Worm (Caenorhabditis elegans) whole organism, L4 larva: ENCODE results near the gene sra-38.

Experiments used
- T26A8.4 ChIP-seq: fragments of 200-800 bp; sonication (Bioruptor generic); IDR thresholded peaks from 2 replicates; pipeline ENCODE4 v1.3.6; 2022; ENCODE audit warnings: missing genetic modification characterization, missing compliant biosample characterization
- Y48G9A.11 ChIP-seq: fragments of 200-800 bp; sonication (Bioruptor generic); IDR thresholded peaks from 2 replicates; pipeline ENCODE4 v1.3.6; 2022; ENCODE audit warnings: missing genetic modification reagents, missing genetic modification characterization, missing compliant biosample characterization
- aha-1 ChIP-seq: fragments of 150-350 bp; peaks from one replicate; lab custom pipeline; 2014; ENCODE audit warnings: missing biosample characterization, missing genetic modification characterization
- ama-1 ChIP-seq: fragments of 150-350 bp; optimal IDR thresholded peaks from 2 replicates; lab custom pipeline; 2014; ENCODE audit warnings: inconsistent platforms, mixed read lengths
- arid-1 ChIP-seq: fragments of 200-800 bp; sonication (Bioruptor generic); conservative IDR thresholded peaks from 2 replicates; pipeline ENCODE4 v1.3.6; 2022; ENCODE audit warnings: missing genetic modification reagents, missing genetic modification characterization, missing compliant biosample characterization
- ceh-20 ChIP-seq: fragments of 200-800 bp; sonication (Bioruptor generic); IDR thresholded peaks from 2 replicates; pipeline ENCODE4 v1.3.6; 2022; ENCODE audit warnings: missing genetic modification reagents, missing genetic modification characterization, missing compliant biosample characterization
- ceh-44 ChIP-seq: fragments of 200-800 bp; sonication (Bioruptor generic); IDR thresholded peaks from 2 replicates; pipeline ENCODE4 v1.3.6; 2022; ENCODE audit warnings: missing genetic modification reagents, missing genetic modification characterization, missing compliant biosample characterization
- ces-1 ChIP-seq: fragments of 150-350 bp; sonication (generic microtip); optimal IDR thresholded peaks from 4 replicates; lab custom pipeline; 2014; ENCODE audit warnings: missing biosample characterization, missing genetic modification reagents, missing genetic modification characterization
- daf-16 ChIP-seq, 3 experiments: sonication (generic microtip); optimal IDR thresholded peaks; 2 replicates each; lab custom pipeline; 2016 to 2017; ENCODE audit warnings: missing genetic modification characterization in 3 of 3, missing genetic modification reagents in 3 of 3, mild to moderate bottlenecking in 2 of 3, missing compliant biosample characterization in 2 of 3, missing biosample characterization in 1 of 3, moderate library complexity in 1 of 3
- dmd-6 ChIP-seq: fragments of 200-800 bp; sonication (Bioruptor generic); IDR thresholded peaks from 2 replicates; pipeline ENCODE4 v1.3.6; 2022; ENCODE audit warnings: missing genetic modification reagents, missing genetic modification characterization, missing compliant biosample characterization
- dpl-1 ChIP-seq: fragments of 150-350 bp; optimal IDR thresholded peaks from 2 replicates; lab custom pipeline; 2014; ENCODE audit warnings: missing biosample characterization, missing genetic modification reagents, missing genetic modification characterization
- duxl-1 ChIP-seq: sonication (generic microtip); optimal IDR thresholded peaks from 2 replicates; lab custom pipeline; 2016; ENCODE audit warnings: mild to moderate bottlenecking, missing genetic modification characterization, moderate library complexity, missing compliant biosample characterization; ENCODE audit not compliant: poor library complexity
- dve-1 ChIP-seq: sonication (generic microtip); optimal IDR thresholded peaks from 2 replicates; lab custom pipeline; 2017; ENCODE audit warnings: antibody characterized with exemption, mild to moderate bottlenecking, missing genetic modification characterization, missing compliant biosample characterization; ENCODE audit not compliant: insufficient read depth
- egl-43 ChIP-seq: fragments of 200-800 bp; sonication (Bioruptor generic); IDR thresholded peaks from 2 replicates; pipeline ENCODE4 v1.3.6; 2022; ENCODE audit warnings: missing genetic modification reagents, missing genetic modification characterization, missing compliant biosample characterization
- fkh-10 ChIP-seq: fragments of 150-350 bp; optimal IDR thresholded peaks from 2 replicates; lab custom pipeline; 2014; ENCODE audit warnings: missing biosample characterization, missing genetic modification reagents, missing genetic modification characterization
- fos-1 ChIP-seq: fragments of 150-350 bp; optimal IDR thresholded peaks from 2 replicates; lab custom pipeline; 2014; ENCODE audit warnings: missing biosample characterization, missing genetic modification characterization
- hlh-11 ChIP-seq: fragments of 200-800 bp; sonication (Bioruptor generic); optimal IDR thresholded peaks from 2 replicates; lab custom pipeline; 2018; ENCODE audit warnings: mild to moderate bottlenecking, missing genetic modification characterization, missing compliant biosample characterization
- lim-7 ChIP-seq: fragments of 200-800 bp; sonication (Bioruptor generic); IDR thresholded peaks from 2 replicates; pipeline ENCODE4 v1.3.6; 2022; ENCODE audit warnings: missing genetic modification characterization, missing compliant biosample characterization
- lin-1 ChIP-seq: fragments of 200-800 bp; sonication (Bioruptor generic); IDR thresholded peaks from 2 replicates; pipeline ENCODE4 v1.3.6; 2022; ENCODE audit warnings: missing genetic modification reagents, missing genetic modification characterization, missing compliant biosample characterization
- lin-13 ChIP-seq: fragments of 150-350 bp; optimal IDR thresholded peaks from 2 replicates; lab custom pipeline; 2014; ENCODE audit warnings: missing biosample characterization, missing genetic modification reagents, missing genetic modification characterization
- lin-38 ChIP-seq: fragments of 200-800 bp; sonication (Bioruptor generic); IDR thresholded peaks from 2 replicates; pipeline ENCODE4 v1.3.6; 2022; ENCODE audit warnings: missing genetic modification reagents, missing genetic modification characterization, missing compliant biosample characterization
- lin-39 ChIP-seq: fragments of 150-350 bp; optimal IDR thresholded peaks from 2 replicates; lab custom pipeline; 2014; ENCODE audit warnings: missing biosample characterization, missing genetic modification reagents, missing genetic modification characterization
- lir-3 ChIP-seq: sonication (generic microtip); optimal IDR thresholded peaks from 2 replicates; lab custom pipeline; 2016; ENCODE audit warnings: mild to moderate bottlenecking, missing genetic modification characterization, missing compliant biosample characterization
- lsy-2 ChIP-seq, 2 experiments: fragments of 150-350 bp in 1 of 2; sonication (generic microtip) in 1 of 2; optimal IDR thresholded peaks; 2 replicates each; lab custom pipeline; 2014 to 2017; ENCODE audit warnings: missing biosample characterization in 2 of 2, missing genetic modification characterization in 2 of 2
- madf-9 ChIP-seq: fragments of 200-800 bp; sonication (Bioruptor generic); conservative IDR thresholded peaks from 2 replicates; pipeline ENCODE4 v1.3.6; 2022; ENCODE audit warnings: missing genetic modification reagents, missing genetic modification characterization, missing compliant biosample characterization
- mdl-1 ChIP-seq, 2 experiments: fragments of 150-350 bp in 1 of 2; sonication (generic microtip) in 1 of 2; optimal IDR thresholded peaks; 2 replicates each; lab custom pipeline; 2014 to 2017; ENCODE audit warnings: missing biosample characterization in 2 of 2, missing genetic modification characterization in 2 of 2
- mep-1 ChIP-seq: fragments of 150-350 bp; sonication (generic microtip); optimal IDR thresholded peaks from 3 replicates; lab custom pipeline; 2014; ENCODE audit warnings: missing biosample characterization, missing genetic modification characterization
- mes-2 ChIP-seq: sonication (generic microtip); optimal IDR thresholded peaks from 2 replicates; lab custom pipeline; 2016; ENCODE audit warnings: missing genotype, mild to moderate bottlenecking, missing genetic modification characterization, missing compliant biosample characterization; ENCODE audit not compliant: poor library complexity, severe bottlenecking
- nhr-111 ChIP-seq: fragments of 200-800 bp; sonication (Bioruptor generic); optimal IDR thresholded peaks from 2 replicates; lab custom pipeline; 2018; ENCODE audit warnings: mild to moderate bottlenecking, missing genetic modification characterization, missing compliant biosample characterization
- nhr-28 ChIP-seq: fragments of 150-350 bp; optimal IDR thresholded peaks from 2 replicates; lab custom pipeline; 2014; ENCODE audit warnings: missing biosample characterization, missing genetic modification characterization
- nhr-6 ChIP-seq: fragments of 150-350 bp; optimal IDR thresholded peaks from 2 replicates; lab custom pipeline; 2014; ENCODE audit warnings: missing biosample characterization, missing genetic modification characterization
- pha-4 ChIP-seq, 2 experiments: fragments of 150-350 bp in 1 of 2; fragments of 200-800 bp in 1 of 2; sonication (Bioruptor generic) in 1 of 2; IDR thresholded peaks in 1 of 2; optimal IDR thresholded peaks in 1 of 2; 2 replicates each; pipeline versions ENCODE4 v1.3.6 to Lab custom; 2014 to 2022; ENCODE audit warnings: missing genetic modification characterization in 2 of 2, missing genetic modification reagents in 2 of 2, missing biosample characterization in 1 of 2, missing compliant biosample characterization in 1 of 2
- php-3 ChIP-seq: fragments of 200-800 bp; sonication (Bioruptor generic); IDR thresholded peaks from 2 replicates; pipeline ENCODE4 v1.3.6; 2022; ENCODE audit warnings: missing genetic modification reagents, missing genetic modification characterization, missing compliant biosample characterization
- pqm-1 ChIP-seq: sonication (generic microtip); optimal IDR thresholded peaks from 2 replicates; lab custom pipeline; 2017; ENCODE audit warnings: missing biosample characterization, missing genetic modification characterization
- saeg-2 ChIP-seq: fragments of 200-800 bp; sonication (Bioruptor generic); IDR thresholded peaks from 2 replicates; pipeline ENCODE4 v1.3.6; 2022; ENCODE audit warnings: missing genetic modification reagents, missing genetic modification characterization, missing compliant biosample characterization
- sdz-12 ChIP-seq: fragments of 200-800 bp; sonication (Bioruptor generic); optimal IDR thresholded peaks from 2 replicates; lab custom pipeline; 2018; ENCODE audit warnings: mild to moderate bottlenecking, missing genetic modification characterization, missing compliant biosample characterization
- set-16 ChIP-seq: fragments of 200-800 bp; sonication (Bioruptor generic); IDR thresholded peaks from 2 replicates; pipeline ENCODE4 v1.3.6; 2022; ENCODE audit warnings: missing genetic modification reagents, missing genetic modification characterization, missing compliant biosample characterization
- snpc-1.2 ChIP-seq: fragments of 200-800 bp; sonication (Bioruptor generic); IDR thresholded peaks from 2 replicates; pipeline ENCODE4 v1.3.6; 2022; ENCODE audit warnings: missing genetic modification reagents, missing genetic modification characterization, missing compliant biosample characterization
- tra-1 ChIP-seq: fragments of 200-800 bp; sonication (Bioruptor generic); IDR thresholded peaks from 2 replicates; pipeline ENCODE4 v1.3.6; 2022; ENCODE audit warnings: missing genetic modification reagents, missing genetic modification characterization, missing compliant biosample characterization
- unc-62 ChIP-seq, 3 experiments: fragments of 150-350 bp in 1 of 3; sonication (generic microtip); optimal IDR thresholded peaks in 2 of 3; peaks in 1 of 3; 1 replicate in 1 of 3; 2 replicates in 2 of 3; lab custom pipeline; 2014 to 2017; ENCODE audit warnings: missing biosample characterization in 3 of 3, missing genetic modification characterization in 3 of 3, missing genetic modification reagents in 3 of 3, missing genotype in 1 of 3
- vab-7 ChIP-seq: fragments of 200-800 bp; sonication (Bioruptor generic); IDR thresholded peaks from 2 replicates; pipeline ENCODE4 v1.3.6; 2022; ENCODE audit warnings: missing genetic modification reagents, missing genetic modification characterization, missing compliant biosample characterization
- zfp-2 ChIP-seq: sonication (generic microtip); optimal IDR thresholded peaks from 2 replicates; lab custom pipeline; 2016; ENCODE audit warnings: mild to moderate bottlenecking, missing genetic modification characterization, missing compliant biosample characterization
- zip-2 ChIP-seq: fragments of 150-350 bp; optimal IDR thresholded peaks from 2 replicates; lab custom pipeline; 2014; ENCODE audit warnings: missing biosample characterization, missing genetic modification characterization
- ztf-7 ChIP-seq: fragments of 150-350 bp; optimal IDR thresholded peaks from 2 replicates; lab custom pipeline; 2014; ENCODE audit warnings: missing biosample characterization, missing genetic modification characterization

The sra-38 gene

DNA sequence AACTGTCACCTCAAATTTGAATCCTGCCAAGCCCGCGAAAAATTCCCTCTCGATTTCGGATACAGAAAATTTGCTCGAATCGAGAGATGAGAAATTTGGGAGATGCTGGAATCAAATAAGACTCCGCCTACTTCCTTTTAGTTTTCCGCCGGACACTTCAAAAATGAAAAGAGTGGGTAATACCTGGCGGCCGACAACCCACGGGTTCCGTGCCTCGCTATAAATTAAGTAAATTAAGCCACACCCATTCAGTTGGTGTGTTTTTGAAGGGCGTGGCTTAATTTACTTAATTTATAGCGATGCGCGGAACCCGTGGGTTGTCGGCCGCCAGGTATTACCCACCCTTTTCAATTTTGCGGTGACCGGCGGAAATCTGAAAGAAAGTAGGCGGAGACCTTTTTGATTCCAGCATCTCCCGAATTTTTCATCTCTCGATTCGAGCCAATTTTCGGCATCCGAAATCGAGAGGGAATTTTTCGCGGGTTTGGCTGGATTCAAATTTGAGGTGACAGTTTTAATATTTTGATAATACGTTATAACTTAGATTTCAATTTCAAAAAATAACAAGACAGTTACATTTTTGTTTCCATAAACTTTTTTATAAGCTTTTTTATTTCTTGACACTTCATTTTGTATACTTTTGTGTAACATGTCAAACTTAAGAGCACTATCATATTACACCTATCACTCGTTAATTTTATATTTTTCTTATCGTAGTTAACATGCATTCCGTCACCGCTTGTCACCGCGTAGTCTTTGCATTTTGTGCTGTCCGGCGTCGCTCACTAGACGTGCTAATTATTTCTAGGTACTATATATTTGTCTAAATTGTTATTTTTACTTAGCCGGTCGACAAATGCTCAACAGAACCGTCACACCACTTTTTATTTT lies 47.0 kb upstream of the sra-38 start:
- TF ChIP-seq pqm-1 (tag; lab: Kevin White, UChicago) (peak; percentile 57), daf-16 (GFP tag; optimal IDR thresholded peaks at IDR 0.05; lab: Kevin White, UChicago) (peak in 1 of 2 experiments; percentile 9), daf-16 (tag; optimal IDR thresholded peaks at IDR 0.05; lab: Kevin White, UChicago) (peak; percentile 61), lin-13 (GFP tag; lab: Kevin White, UChicago) (no peak), lim-7 (GFP tag; lab: Robert Waterston, UW) (0 out of 2 replicates have a peak, but pooled peaks have one; percentile 55), egl-43 (GFP tag; lab: Robert Waterston, UW) (0 out of 2 replicates have a peak, but pooled peaks have one; percentile 29), tra-1 (GFP tag; lab: Robert Waterston, UW) (0 out of 2 replicates have a peak, but pooled peaks have one; percentile 16), unc-62 (GFP tag; optimal IDR thresholded peaks at IDR 0.05 in 1 of 2; lab: Kevin White, UChicago) (peak in 1 of 2 experiments; percentile 59), unc-62 (tag; optimal IDR thresholded peaks at IDR 0.05; lab: Kevin White, UChicago) (no peak), dmd-6 (GFP tag; lab: Robert Waterston, UW) (peak; percentile 69), ces-1 (GFP tag; lab: Kevin White, UChicago) (no peak), hlh-11 (peak; percentile 55), lin-1 (GFP tag; lab: Robert Waterston, UW) (no peak), php-3 (GFP tag; lab: Robert Waterston, UW) (peak; percentile 78; the same call in 1 of the 2 replicates), fos-1 (tag; lab: Kevin White, UChicago) (no peak), zip-2 (tag; lab: Kevin White, UChicago) (no peak), fkh-10 (no peak), sdz-12 (no peak), lin-38 (GFP tag; lab: Robert Waterston, UW) (0 out of 2 replicates have a peak, but pooled peaks have one; percentile 14), madf-9 (no peak), snpc-1.2 (GFP tag; lab: Robert Waterston, UW) (peak; percentile 75), zfp-2 (tag; lab: Kevin White, UChicago) (no peak), nhr-28 (tag; lab: Kevin White, UChicago) (peak; percentile 84), ztf-7 (tag; lab: Kevin White, UChicago) (no peak), pha-4 (GFP tag; IDR thresholded peaks at IDR 0.05; lab: Robert Waterston, UW) (no peak), pha-4 (tag; optimal IDR thresholded peaks at IDR 0.05; lab: Kevin White, UChicago) (no peak), Y48G9A.11 (GFP tag; lab: Robert Waterston, UW) (no peak), nhr-111 (GFP tag; lab: Kevin White, UChicago) (no peak), mep-1 (tag; lab: Kevin White, UChicago) (peak; percentile 14), dve-1 (tag; lab: Kevin White, UChicago) (peak; percentile 48)

DNA sequence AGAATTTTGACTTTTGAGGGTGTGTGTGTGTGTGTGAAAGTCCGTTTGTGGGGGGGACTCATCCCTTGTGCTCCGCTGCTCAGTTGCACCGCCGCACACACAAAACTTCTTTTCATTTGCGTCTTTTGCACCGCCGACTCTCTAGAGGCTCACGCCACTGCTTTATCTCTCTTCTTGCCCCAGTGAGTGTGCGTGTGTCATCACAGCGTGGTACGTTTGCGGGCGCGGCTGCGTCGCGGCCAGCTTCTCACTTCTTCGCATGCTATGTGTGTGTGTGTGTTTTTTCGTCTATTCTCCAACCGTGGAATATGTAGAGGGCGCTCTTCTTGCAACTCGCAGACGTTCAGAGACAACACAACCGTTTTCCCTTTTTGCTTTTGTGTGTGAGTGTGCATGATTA lies 45.6 kb upstream of the sra-38 start:
- TF ChIP-seq lin-39 (tag; lab: Kevin White, UChicago) (no peak), saeg-2 (GFP tag; lab: Robert Waterston, UW) (0 out of 2 replicates have a peak, but pooled peaks have one; percentile 45), fkh-10 (peak; percentile 68), sdz-12 (no peak), arid-1 (0 out of 2 replicates have a peak, but pooled peaks have one; percentile 31), ceh-44 (0 out of 2 replicates have a peak, but pooled peaks have one; percentile 33), nhr-28 (tag; lab: Kevin White, UChicago) (peak; percentile 39), ama-1 (lab: Kevin White, UChicago) (no peak), mep-1 (tag; lab: Kevin White, UChicago) (peak; percentile 73), lsy-2 (tag; optimal IDR thresholded peaks at IDR 0.05; lab: Kevin White, UChicago) (peak; percentile 30 to 47), tra-1 (GFP tag; lab: Robert Waterston, UW) (0 out of 2 replicates have a peak, but pooled peaks have one; percentile 49), aha-1 (tag; lab: Kevin White, UChicago) (no peak), nhr-6 (tag; lab: Kevin White, UChicago) (peak; percentile 64), mes-2 (tag; lab: Kevin White, UChicago) (peak; percentile 72), T26A8.4 (peak; percentile 43; the same call in 1 of the 2 replicates), dpl-1 (GFP tag; lab: Kevin White, UChicago) (peak; percentile 0), ceh-20 (GFP tag; lab: Robert Waterston, UW) (peak; percentile 74), duxl-1 (tag; lab: Kevin White, UChicago) (peak; percentile 9), vab-7 (GFP tag; lab: Robert Waterston, UW) (peak; percentile 35; the same call in 1 of the 2 replicates), lir-3 (no peak), hlh-11 (peak; percentile 71), mdl-1 (tag; optimal IDR thresholded peaks at IDR 0.05; lab: Kevin White, UChicago) (peak; percentile 62 to 87), set-16 (GFP tag; lab: Robert Waterston, UW) (peak; percentile 64), lin-38 (GFP tag; lab: Robert Waterston, UW) (no peak), nhr-111 (GFP tag; lab: Kevin White, UChicago) (no peak)
